Fruit fly (Drosophila melanogaster) Kc167 (cell line): ENCODE measurements around the gene CG15373.

Source experiments
- Myc ChIP-seq: fragments of >200 bp; optimal IDR thresholded peaks from 2 replicates; lab custom pipeline; 2017; ENCODE audit warnings: missing external identifiers
- insv ChIP-seq: fragments of >200 bp; optimal IDR thresholded peaks from 3 replicates; lab custom pipeline; 2018; ENCODE audit warnings: missing external identifiers
- psq ChIP-seq: fragments of >200 bp; optimal IDR thresholded peaks from 2 replicates; lab custom pipeline; 2017; ENCODE audit warnings: missing external identifiers
- ttk ChIP-seq: sonication (Bioruptor generic); optimal IDR thresholded peaks from 2 replicates; lab custom pipeline; 2017; ENCODE audit warnings: missing external identifiers

DNA sequence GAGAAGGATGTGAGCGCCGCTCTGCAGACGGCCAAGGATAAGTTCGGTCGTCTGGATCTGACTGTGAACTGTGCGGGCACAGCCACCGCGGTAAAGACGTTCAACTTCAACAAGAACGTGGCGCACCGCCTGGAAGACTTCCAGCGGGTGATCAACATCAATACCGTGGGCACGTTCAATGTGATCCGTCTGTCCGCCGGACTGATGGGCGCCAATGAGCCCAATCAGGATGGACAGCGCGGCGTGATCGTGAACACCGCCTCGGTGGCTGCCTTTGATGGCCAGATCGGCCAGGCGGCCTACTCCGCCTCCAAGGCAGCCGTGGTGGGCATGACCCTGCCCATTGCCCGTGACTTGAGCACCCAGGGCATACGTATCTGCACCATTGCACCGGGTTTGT lies 48.3 kb downstream of the CG15373 start:
- TF ChIP-seq Myc (lab: Kevin White, UChicago) (no peak), insv (lab: Kevin White, UChicago) (no peak), psq (lab: Kevin White, UChicago) (no peak), ttk (lab: Kevin White, UChicago) (peak; percentile 94)
